Fruit fly (Drosophila melanogaster): ENCODE data around the gene AMPdeam.

dm6 chrX:13783958-13784907 lies 61.4 kb downstream of the AMPdeam start:
- TF ChIP-seq Vsx2 (GFP tag; optimal IDR thresholded peaks at IDR 0.05; ENCODE audit: partially characterized antibody): no peak
- TF ChIP-seq tai (GFP tag; optimal IDR thresholded peaks at IDR 0.05): no peak
- peak; percentile 68 for TF ChIP-seq psq (GFP tag; optimal IDR thresholded peaks at IDR 0.05)
- no peak for TF ChIP-seq sv (GFP tag; optimal IDR thresholded peaks at IDR 0.05)
